Worm (Caenorhabditis elegans) whole organism, L4 larva: Measurements from ENCODE around the gene hphd-1.
A peak's percentile ranks its signal among the peaks of the same experiment; 100 is the strongest.

Experiments
- F26F4.8 ChIP-seq: fragments of 200-800 bp; sonication (Bioruptor generic); conservative IDR thresholded peaks from 2 replicates; pipeline ENCODE4 v1.3.6; 2022; ENCODE audit warnings: missing genetic modification characterization, missing compliant biosample characterization
- T26A8.4 ChIP-seq: fragments of 200-800 bp; sonication (Bioruptor generic); IDR thresholded peaks from 2 replicates; pipeline ENCODE4 v1.3.6; 2022; ENCODE audit warnings: missing genetic modification characterization, missing compliant biosample characterization
- Y105C5A.15 ChIP-seq: fragments of 200-800 bp; sonication (Bioruptor generic); IDR thresholded peaks from 2 replicates; pipeline ENCODE4 v1.3.6; 2022; ENCODE audit warnings: missing genetic modification characterization, missing compliant biosample characterization
- ZK546.5 ChIP-seq, 2 experiments: sonication (generic microtip); optimal IDR thresholded peaks; 2 replicates each; lab custom pipeline; 2017; ENCODE audit warnings: missing biosample characterization in 2 of 2, missing genetic modification characterization in 2 of 2
- aha-1 ChIP-seq: fragments of 150-350 bp; peaks from one replicate; lab custom pipeline; 2014; ENCODE audit warnings: missing biosample characterization, missing genetic modification characterization
- aly-2 ChIP-seq: sonication (generic microtip); optimal IDR thresholded peaks from 2 replicates; lab custom pipeline; 2018; ENCODE audit warnings: missing biosample characterization, missing genetic modification characterization
- arid-1 ChIP-seq: fragments of 200-800 bp; sonication (Bioruptor generic); conservative IDR thresholded peaks from 2 replicates; pipeline ENCODE4 v1.3.6; 2022; ENCODE audit warnings: missing genetic modification reagents, missing genetic modification characterization, missing compliant biosample characterization
- ceh-44 ChIP-seq: fragments of 200-800 bp; sonication (Bioruptor generic); IDR thresholded peaks from 2 replicates; pipeline ENCODE4 v1.3.6; 2022; ENCODE audit warnings: missing genetic modification reagents, missing genetic modification characterization, missing compliant biosample characterization
- ceh-82 ChIP-seq: sonication (generic microtip); optimal IDR thresholded peaks from 2 replicates; lab custom pipeline; 2017; ENCODE audit warnings: missing biosample characterization, missing genetic modification characterization
- daf-19 ChIP-seq: fragments of 200-800 bp; sonication (Bioruptor generic); conservative IDR thresholded peaks from 2 replicates; pipeline ENCODE4 v1.3.6; 2022; ENCODE audit warnings: missing genetic modification characterization, missing compliant biosample characterization
- daf-8 ChIP-seq: fragments of 200-800 bp; sonication (Bioruptor generic); IDR thresholded peaks from 2 replicates; pipeline ENCODE4 v1.3.6; 2022; ENCODE audit warnings: missing genetic modification characterization, missing compliant biosample characterization
- dmd-8 ChIP-seq: fragments of 200-800 bp; sonication (Bioruptor generic); IDR thresholded peaks from 2 replicates; pipeline ENCODE4 v1.3.6; 2022; ENCODE audit warnings: missing genetic modification characterization, missing compliant biosample characterization
- dmd-9 ChIP-seq: fragments of 200-800 bp; sonication (Bioruptor generic); IDR thresholded peaks from 2 replicates; pipeline ENCODE4 v1.3.6; 2022; ENCODE audit warnings: missing genetic modification reagents, missing genetic modification characterization, missing compliant biosample characterization
- dpl-1 ChIP-seq: fragments of 150-350 bp; optimal IDR thresholded peaks from 2 replicates; lab custom pipeline; 2014; ENCODE audit warnings: missing biosample characterization, missing genetic modification reagents, missing genetic modification characterization
- egl-43 ChIP-seq: fragments of 200-800 bp; sonication (Bioruptor generic); IDR thresholded peaks from 2 replicates; pipeline ENCODE4 v1.3.6; 2022; ENCODE audit warnings: missing genetic modification reagents, missing genetic modification characterization, missing compliant biosample characterization
- fkh-10 ChIP-seq: fragments of 150-350 bp; optimal IDR thresholded peaks from 2 replicates; lab custom pipeline; 2014; ENCODE audit warnings: missing biosample characterization, missing genetic modification reagents, missing genetic modification characterization
- fos-1 ChIP-seq: fragments of 150-350 bp; optimal IDR thresholded peaks from 2 replicates; lab custom pipeline; 2014; ENCODE audit warnings: missing biosample characterization, missing genetic modification characterization
- gei-8 ChIP-seq: fragments of 200-800 bp; sonication (Bioruptor generic); optimal IDR thresholded peaks from 2 replicates; lab custom pipeline; 2018; ENCODE audit warnings: mild to moderate bottlenecking, missing genetic modification characterization, missing compliant biosample characterization
- hif-1 ChIP-seq, 2 experiments: sonication (generic microtip); optimal IDR thresholded peaks; 2 replicates each; lab custom pipeline; 2016 to 2017; ENCODE audit warnings: missing compliant biosample characterization in 2 of 2, missing genetic modification characterization in 2 of 2, missing genetic modification reagents in 2 of 2, missing genotype in 2 of 2, mild to moderate bottlenecking in 1 of 2
- hlh-11 ChIP-seq: fragments of 200-800 bp; sonication (Bioruptor generic); optimal IDR thresholded peaks from 2 replicates; lab custom pipeline; 2018; ENCODE audit warnings: mild to moderate bottlenecking, missing genetic modification characterization, missing compliant biosample characterization
- hlh-30 ChIP-seq: sonication (generic microtip); optimal IDR thresholded peaks from 2 replicates; lab custom pipeline; 2017; ENCODE audit warnings: antibody characterized with exemption, mild to moderate bottlenecking, missing genetic modification characterization, missing compliant biosample characterization; ENCODE audit not compliant: insufficient read depth
- hmg-1.1 ChIP-seq: fragments of 200-800 bp; sonication (Bioruptor generic); IDR thresholded peaks from 2 replicates; pipeline ENCODE4 v1.3.6; 2022; ENCODE audit warnings: missing genetic modification reagents, missing genetic modification characterization, missing compliant biosample characterization
- lim-7 ChIP-seq: fragments of 200-800 bp; sonication (Bioruptor generic); IDR thresholded peaks from 2 replicates; pipeline ENCODE4 v1.3.6; 2022; ENCODE audit warnings: missing genetic modification characterization, missing compliant biosample characterization
- lin-1 ChIP-seq: fragments of 200-800 bp; sonication (Bioruptor generic); IDR thresholded peaks from 2 replicates; pipeline ENCODE4 v1.3.6; 2022; ENCODE audit warnings: missing genetic modification reagents, missing genetic modification characterization, missing compliant biosample characterization
- lin-38 ChIP-seq: fragments of 200-800 bp; sonication (Bioruptor generic); IDR thresholded peaks from 2 replicates; pipeline ENCODE4 v1.3.6; 2022; ENCODE audit warnings: missing genetic modification reagents, missing genetic modification characterization, missing compliant biosample characterization
- lir-3 ChIP-seq: sonication (generic microtip); optimal IDR thresholded peaks from 2 replicates; lab custom pipeline; 2016; ENCODE audit warnings: mild to moderate bottlenecking, missing genetic modification characterization, missing compliant biosample characterization
- madf-5 ChIP-seq, 2 experiments: fragments of 200-800 bp; sonication (Bioruptor generic); IDR thresholded peaks; 2 replicates each; pipeline ENCODE4 v1.3.6; 2022; ENCODE audit warnings: missing compliant biosample characterization in 2 of 2, missing genetic modification characterization in 2 of 2
- mep-1 ChIP-seq: fragments of 150-350 bp; sonication (generic microtip); optimal IDR thresholded peaks from 3 replicates; lab custom pipeline; 2014; ENCODE audit warnings: missing biosample characterization, missing genetic modification characterization
- mes-2 ChIP-seq: sonication (generic microtip); optimal IDR thresholded peaks from 2 replicates; lab custom pipeline; 2016; ENCODE audit warnings: missing genotype, mild to moderate bottlenecking, missing genetic modification characterization, missing compliant biosample characterization; ENCODE audit not compliant: poor library complexity, severe bottlenecking
- nhr-102 ChIP-seq: sonication (generic microtip); optimal IDR thresholded peaks from 2 replicates; lab custom pipeline; 2016; ENCODE audit warnings: mild to moderate bottlenecking, missing genetic modification characterization, moderate library complexity, missing compliant biosample characterization
- nhr-11 ChIP-seq: fragments of 150-350 bp; optimal IDR thresholded peaks from 2 replicates; lab custom pipeline; 2014; ENCODE audit warnings: missing biosample characterization, missing genetic modification characterization
- nhr-111 ChIP-seq: fragments of 200-800 bp; sonication (Bioruptor generic); optimal IDR thresholded peaks from 2 replicates; lab custom pipeline; 2018; ENCODE audit warnings: mild to moderate bottlenecking, missing genetic modification characterization, missing compliant biosample characterization
- nhr-237 ChIP-seq: sonication (generic microtip); optimal IDR thresholded peaks from 2 replicates; lab custom pipeline; 2017; ENCODE audit warnings: missing biosample characterization, missing genetic modification characterization
- nhr-25 ChIP-seq: sonication (generic microtip); optimal IDR thresholded peaks from 2 replicates; lab custom pipeline; 2017; ENCODE audit warnings: missing genetic modification characterization, mild to moderate bottlenecking, missing compliant biosample characterization, antibody characterized with exemption, moderate library complexity, borderline replicate concordance; ENCODE audit not compliant: insufficient read depth
- nhr-48 ChIP-seq: sonication (generic microtip); optimal IDR thresholded peaks from 2 replicates; lab custom pipeline; 2016; ENCODE audit warnings: mild to moderate bottlenecking, missing genetic modification characterization, missing compliant biosample characterization
- nhr-77 ChIP-seq: fragments of 150-350 bp; optimal IDR thresholded peaks from 2 replicates; lab custom pipeline; 2014; ENCODE audit warnings: missing biosample characterization, missing genetic modification characterization
- pqm-1 ChIP-seq: sonication (generic microtip); optimal IDR thresholded peaks from 2 replicates; lab custom pipeline; 2017; ENCODE audit warnings: missing biosample characterization, missing genetic modification characterization
- sdz-12 ChIP-seq: fragments of 200-800 bp; sonication (Bioruptor generic); optimal IDR thresholded peaks from 2 replicates; lab custom pipeline; 2018; ENCODE audit warnings: mild to moderate bottlenecking, missing genetic modification characterization, missing compliant biosample characterization
- skn-1 ChIP-seq: fragments of 150-350 bp; optimal IDR thresholded peaks from 2 replicates; lab custom pipeline; 2014; ENCODE audit warnings: missing biosample characterization, missing genetic modification characterization
- tag-97 ChIP-seq: fragments of 200-800 bp; sonication (Bioruptor generic); IDR thresholded peaks from 2 replicates; pipeline ENCODE4 v1.3.6; 2022; ENCODE audit warnings: missing genetic modification characterization, missing compliant biosample characterization
- unc-62 ChIP-seq, 3 experiments: fragments of 150-350 bp in 1 of 3; sonication (generic microtip); optimal IDR thresholded peaks in 2 of 3; peaks in 1 of 3; 1 replicate in 1 of 3; 2 replicates in 2 of 3; lab custom pipeline; 2014 to 2017; ENCODE audit warnings: missing biosample characterization in 3 of 3, missing genetic modification characterization in 3 of 3, missing genetic modification reagents in 3 of 3, missing genotype in 1 of 3
- vab-7 ChIP-seq: fragments of 200-800 bp; sonication (Bioruptor generic); IDR thresholded peaks from 2 replicates; pipeline ENCODE4 v1.3.6; 2022; ENCODE audit warnings: missing genetic modification reagents, missing genetic modification characterization, missing compliant biosample characterization
- zfp-2 ChIP-seq: sonication (generic microtip); optimal IDR thresholded peaks from 2 replicates; lab custom pipeline; 2016; ENCODE audit warnings: mild to moderate bottlenecking, missing genetic modification characterization, missing compliant biosample characterization
- zip-11 ChIP-seq: fragments of 200-800 bp; sonication (Bioruptor generic); IDR thresholded peaks from 2 replicates; pipeline ENCODE4 v1.3.6; 2022; ENCODE audit warnings: missing genetic modification characterization, missing compliant biosample characterization
- zip-2 ChIP-seq: fragments of 150-350 bp; optimal IDR thresholded peaks from 2 replicates; lab custom pipeline; 2014; ENCODE audit warnings: missing biosample characterization, missing genetic modification characterization
- ztf-11 ChIP-seq: fragments of 150-350 bp; optimal IDR thresholded peaks from 2 replicates; lab custom pipeline; 2014; ENCODE audit warnings: missing biosample characterization, missing genetic modification characterization

hphd-1 gene

ce11 chrII:13043433-13044054, 47.2 kb upstream of the hphd-1 start, which contains the start of gene puf-6:
Gene puf-6 (minus strand): TSS chrII:13043445.
- TF ChIP-seq lin-38 (GFP tag; lab: Robert Waterston, UW) = peak; percentile 48

- TF ChIP-seq lin-38 (GFP tag; lab: Robert Waterston, UW) = peak; percentile 80
Observed at ce11 chrII:13039141-13039540, 42.8 kb upstream of the hphd-1 start.

- TF ChIP-seq ceh-44 (no peak), nhr-11 (tag; lab: Kevin White, UChicago) (no peak), mep-1 (tag; lab: Kevin White, UChicago) (peak; percentile 28), arid-1 (GFP tag; lab: Robert Waterston, UW) (no peak), aly-2 (tag; lab: Kevin White, UChicago) (no peak), T26A8.4 (GFP tag; lab: Robert Waterston, UW) (no peak), nhr-102 (no peak), Y105C5A.15 (no peak), ZK546.5 (tag; optimal IDR thresholded peaks at IDR 0.05; lab: Kevin White, UChicago) (no peak), fos-1 (tag; lab: Kevin White, UChicago) (no peak), fkh-10 (GFP tag; lab: Kevin White, UChicago) (no peak), hif-1 (tag; optimal IDR thresholded peaks at IDR 0.05; lab: Kevin White, UChicago) (peak in 1 of 2 experiments; percentile 16), pqm-1 (tag; lab: Kevin White, UChicago) (no peak), tag-97 (GFP tag; lab: Robert Waterston, UW) (no peak), lin-1 (no peak), zip-11 (no peak), ztf-11 (tag; lab: Kevin White, UChicago) (no peak), lir-3 (tag; lab: Kevin White, UChicago) (no peak), dpl-1 (GFP tag; lab: Kevin White, UChicago) (peak; percentile 8), egl-43 (GFP tag; lab: Robert Waterston, UW) (no peak), nhr-48 (tag; lab: Kevin White, UChicago) (no peak), skn-1 (tag; lab: Kevin White, UChicago) (no peak), nhr-77 (no peak), aha-1 (tag; lab: Kevin White, UChicago) (peak; percentile 26), nhr-25 (tag; lab: Kevin White, UChicago) (no peak), hlh-11 (tag; lab: Kevin White, UChicago) (peak; percentile 18), zfp-2 (tag; lab: Kevin White, UChicago) (no peak), lim-7 (GFP tag; lab: Robert Waterston, UW) (no peak), hmg-1.1 (0 out of 2 replicates have a peak, but pooled peaks have one; percentile 18), zip-2 (tag; lab: Kevin White, UChicago) (no peak), dmd-8 (GFP tag; lab: Robert Waterston, UW) (no peak), F26F4.8 (GFP tag; lab: Robert Waterston, UW) (no peak), nhr-111 (GFP tag; lab: Kevin White, UChicago) (no peak), hlh-30 (tag; lab: Kevin White, UChicago) (no peak), mes-2 (tag; lab: Kevin White, UChicago) (peak; percentile 51), gei-8 (GFP tag; lab: Kevin White, UChicago) (no peak), madf-5 (GFP tag; IDR thresholded peaks at IDR 0.05; lab: Robert Waterston, UW) (no peak), daf-8 (no peak), lin-38 (GFP tag; lab: Robert Waterston, UW) (peak; percentile 84), daf-19 (GFP tag; lab: Robert Waterston, UW) (no peak), ceh-82 (tag; lab: Kevin White, UChicago) (no peak), unc-62 (GFP tag; optimal IDR thresholded peaks at IDR 0.05 in 1 of 2; lab: Kevin White, UChicago) (no peak), unc-62 (tag; optimal IDR thresholded peaks at IDR 0.05; lab: Kevin White, UChicago) (no peak), sdz-12 (no peak), vab-7 (GFP tag; lab: Robert Waterston, UW) (no peak), dmd-9 (GFP tag; lab: Robert Waterston, UW) (no peak), nhr-237 (tag; lab: Kevin White, UChicago) (no peak)
Observed at ce11 chrII:13036717-13037116, 40.3 kb upstream of the hphd-1 start, which contains the start of gene F18A11.3. Gene F18A11.3 (minus strand): TSS chrII:13036841.
